Worm (Caenorhabditis elegans) whole organism, L2 larva: ENCODE data around the gene deb-1.
A peak's percentile ranks its signal among the peaks of the same experiment; 100 is the strongest.

ENCODE experiments used
- ZK546.5 ChIP-seq: sonication (generic microtip); optimal IDR thresholded peaks from 2 replicates; lab custom pipeline; 2017; ENCODE audit warnings: missing biosample characterization, missing genetic modification characterization
- aly-2 ChIP-seq: fragments of 150-350 bp; optimal IDR thresholded peaks from 2 replicates; lab custom pipeline; 2014; ENCODE audit warnings: missing biosample characterization, missing genetic modification characterization
- blmp-1 ChIP-seq: sonication (generic microtip); optimal IDR thresholded peaks from 2 replicates; lab custom pipeline; 2017; ENCODE audit warnings: missing genetic modification characterization, mild to moderate bottlenecking, missing compliant biosample characterization, antibody characterized with exemption, moderate library complexity; ENCODE audit not compliant: insufficient read depth
- ceh-16 ChIP-seq: fragments of 150-350 bp; optimal IDR thresholded peaks from 2 replicates; lab custom pipeline; 2014; ENCODE audit warnings: missing biosample characterization, missing genetic modification characterization
- egl-27 ChIP-seq: sonication (generic microtip); optimal IDR thresholded peaks from 3 replicates; lab custom pipeline; 2017; ENCODE audit warnings: missing biosample characterization, missing genetic modification reagents, missing genetic modification characterization
- fos-1 ChIP-seq: fragments of 150-350 bp; optimal IDR thresholded peaks from 2 replicates; lab custom pipeline; 2014; ENCODE audit warnings: missing biosample characterization, missing genetic modification characterization
- lin-39 ChIP-seq: fragments of 150-350 bp; optimal IDR thresholded peaks from 2 replicates; lab custom pipeline; 2014; ENCODE audit warnings: missing biosample characterization, missing genetic modification reagents, missing genetic modification characterization
- mab-5 ChIP-seq: fragments of 150-350 bp; optimal IDR thresholded peaks from 2 replicates; lab custom pipeline; 2014; ENCODE audit warnings: missing biosample characterization, missing genetic modification characterization
- mbf-1 ChIP-seq: sonication (generic microtip); optimal IDR thresholded peaks from 2 replicates; lab custom pipeline; 2017; ENCODE audit warnings: missing biosample characterization, missing genetic modification characterization
- nhr-10 ChIP-seq: sonication (generic microtip); optimal IDR thresholded peaks from 2 replicates; lab custom pipeline; 2017; ENCODE audit warnings: missing biosample characterization, missing genetic modification characterization
- nhr-12 ChIP-seq: fragments of 150-350 bp; optimal IDR thresholded peaks from 2 replicates; lab custom pipeline; 2014; ENCODE audit warnings: missing biosample characterization, missing genetic modification characterization
- nhr-129 ChIP-seq: fragments of 150-350 bp; optimal IDR thresholded peaks from 2 replicates; lab custom pipeline; 2014; ENCODE audit warnings: missing biosample characterization, missing genetic modification characterization
- nhr-77 ChIP-seq: fragments of 150-350 bp; optimal IDR thresholded peaks from 2 replicates; lab custom pipeline; 2014; ENCODE audit warnings: missing biosample characterization, missing genetic modification characterization
- sem-4 ChIP-seq: fragments of 150-350 bp; optimal IDR thresholded peaks from 2 replicates; lab custom pipeline; 2014; ENCODE audit warnings: missing biosample characterization, missing genetic modification reagents, missing genetic modification characterization
- skn-1 ChIP-seq: sonication (generic microtip); optimal IDR thresholded peaks from 2 replicates; lab custom pipeline; 2017; ENCODE audit warnings: missing biosample characterization, missing genetic modification characterization
- sma-3 ChIP-seq: sonication (generic microtip); optimal IDR thresholded peaks from 2 replicates; lab custom pipeline; 2016; ENCODE audit warnings: missing genetic modification reagents, missing genetic modification characterization, missing compliant biosample characterization
- unc-39 ChIP-seq: fragments of 150-350 bp; optimal IDR thresholded peaks from 2 replicates; lab custom pipeline; 2014; ENCODE audit warnings: missing biosample characterization, missing genetic modification characterization
- ztf-1 ChIP-seq: fragments of 200-800 bp; sonication (Bioruptor generic); conservative IDR thresholded peaks from 2 replicates; pipeline ENCODE4 v1.3.6; 2022; ENCODE audit warnings: missing genetic modification characterization, missing compliant biosample characterization
- ztf-4 ChIP-seq: fragments of 150-350 bp; optimal IDR thresholded peaks from 2 replicates; lab custom pipeline; 2014; ENCODE audit warnings: missing biosample characterization, missing genetic modification characterization

Gene deb-1

ce11 chrIV:7036790-7037189, 57.3 kb downstream of the deb-1 start, which contains the start of gene ufl-1:
TSS of gene ufl-1 (minus strand) at chrIV:7036859.
- no peak for TF ChIP-seq sma-3 (GFP tag; lab: Kevin White, UChicago)
- no peak for TF ChIP-seq lin-39 (tag; lab: Kevin White, UChicago)
- no peak for TF ChIP-seq sem-4 (tag; lab: Kevin White, UChicago)
- TF ChIP-seq ztf-1 (GFP tag; lab: Robert Waterston, UW), result no peak
- no peak for TF ChIP-seq unc-39 (tag; lab: Kevin White, UChicago)
- TF ChIP-seq mbf-1, result no peak
- TF ChIP-seq egl-27, result no peak
- no peak for TF ChIP-seq nhr-77 (tag; lab: Kevin White, UChicago)
- TF ChIP-seq ztf-4, result no peak
- no peak for TF ChIP-seq skn-1 (tag; lab: Kevin White, UChicago)
- TF ChIP-seq aly-2 (tag; lab: Kevin White, UChicago), result no peak
- no peak for TF ChIP-seq mab-5
- TF ChIP-seq blmp-1 (tag; lab: Kevin White, UChicago), result no peak
- no peak for TF ChIP-seq nhr-10 (tag; lab: Kevin White, UChicago)
- no peak for TF ChIP-seq ceh-16
- no peak for TF ChIP-seq fos-1 (tag; lab: Kevin White, UChicago)
- no peak for TF ChIP-seq ZK546.5
- no peak for TF ChIP-seq nhr-12 (tag; lab: Kevin White, UChicago)
- TF ChIP-seq, all 48 proteins: peak for 0

ce11 chrIV:7035823-7036222, 58.2 kb downstream of the deb-1 start, which contains the start of gene C06G3.3:
TSS of gene C06G3.3 (plus strand) at chrIV:7036123.
- no peak for TF ChIP-seq fos-1 (tag; lab: Kevin White, UChicago)
- peak; percentile 3 for TF ChIP-seq nhr-129 (tag; lab: Kevin White, UChicago)
